Fruit fly (Drosophila melanogaster): ENCODE measurements around the gene CG7772.

CG7772 gene

dm6 chrX:17879211-17879897 lies 27.7 kb downstream of the CG7772 start (continued):
- peak in 1 of 2 experiments; percentile 38 for TF ChIP-seq bsh (GFP tag; optimal IDR thresholded peaks at IDR 0.05)
- TF ChIP-seq CG14965 (GFP tag; optimal IDR thresholded peaks at IDR 0.05; ENCODE audit: borderline replicate concordance): no peak
- no peak for TF ChIP-seq Ets97D (GFP tag; optimal IDR thresholded peaks at IDR 0.05)
- TF ChIP-seq CG10267 (tag; optimal IDR thresholded peaks at IDR 0.05): no peak
- peak; percentile 3 for TF ChIP-seq CG11504 (tag; optimal IDR thresholded peaks at IDR 0.05)
- TF ChIP-seq Eip74EF (GFP tag; optimal IDR thresholded peaks at IDR 0.05): no peak
- no peak for TF ChIP-seq cas (GFP tag; IDR thresholded peaks at IDR 0.05)
- no peak for TF ChIP-seq Bteb2 (GFP tag; optimal IDR thresholded peaks at IDR 0.05)
- TF ChIP-seq nom (GFP tag; optimal IDR thresholded peaks at IDR 0.05): peak; percentile 77

DNA sequence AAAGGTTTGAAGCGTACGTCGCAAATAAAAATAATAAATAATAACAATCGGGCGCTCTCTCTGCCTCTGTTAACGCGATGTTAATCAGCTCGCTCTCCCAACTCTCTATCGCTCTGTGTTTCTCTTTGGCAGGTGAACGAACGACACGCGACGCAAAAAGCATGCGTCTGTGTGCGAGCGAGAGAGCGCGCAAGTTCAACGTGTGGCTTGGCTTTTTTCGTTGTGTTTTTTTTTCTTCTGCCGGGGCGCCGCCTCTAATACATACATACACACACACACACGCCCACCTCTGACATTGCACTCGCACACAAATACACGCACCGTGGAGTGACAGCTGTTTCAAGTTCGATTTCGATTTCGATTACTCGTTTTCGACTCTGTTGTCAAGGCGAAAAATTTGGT lies 28.4 kb downstream of the CG7772 start:
- TF ChIP-seq CG14050 (GFP tag; IDR thresholded peaks at IDR 0.05): no peak
- TF ChIP-seq Neu2 (GFP tag; optimal IDR thresholded peaks at IDR 0.05; ENCODE audit: borderline replicate concordance): no peak
- TF ChIP-seq shn (GFP tag; optimal IDR thresholded peaks at IDR 0.05): no peak
- no peak for TF ChIP-seq Ets97D (GFP tag; optimal IDR thresholded peaks at IDR 0.05)
- no peak for TF ChIP-seq sens-2 (GFP tag; IDR thresholded peaks at IDR 0.05)
- no peak for TF ChIP-seq Lhr (GFP tag; optimal IDR thresholded peaks at IDR 0.05)
- TF ChIP-seq Rx (GFP tag; IDR thresholded peaks at IDR 0.05): no peak
- TF ChIP-seq Med (GFP tag): peak; percentile 54
- no peak for TF ChIP-seq insv (GFP tag; optimal IDR thresholded peaks at IDR 0.05)
- peak; percentile 79 for TF ChIP-seq sr (GFP tag; IDR thresholded peaks at IDR 0.05)
- peak; percentile 27 for TF ChIP-seq stwl (tag; optimal IDR thresholded peaks at IDR 0.05)
- TF ChIP-seq Doc3 (GFP tag; IDR thresholded peaks at IDR 0.05; ENCODE audit: partially characterized antibody): no peak
- no peak for TF ChIP-seq CG10654 (GFP tag; optimal IDR thresholded peaks at IDR 0.05)
- no peak for TF ChIP-seq salm (tag; optimal IDR thresholded peaks at IDR 0.05)
- TF ChIP-seq CG12769 (tag; optimal IDR thresholded peaks at IDR 0.05): peak; percentile 16
- TF ChIP-seq vvl (GFP tag; IDR thresholded peaks at IDR 0.05): no peak
- TF ChIP-seq Hmr (GFP tag; optimal IDR thresholded peaks at IDR 0.05): no peak
- TF ChIP-seq Fer2 (tag; optimal IDR thresholded peaks at IDR 0.05): no peak
- TF ChIP-seq yki (optimal IDR thresholded peaks at IDR 0.05): peak; percentile 67
- peak; percentile 25 for TF ChIP-seq CG9727 (GFP tag; optimal IDR thresholded peaks at IDR 0.05)
- TF ChIP-seq BtbVII (GFP tag; optimal IDR thresholded peaks at IDR 0.05): no peak
- TF ChIP-seq CG4424 (GFP tag; optimal IDR thresholded peaks at IDR 0.05): no peak
- peak; percentile 10; the same call in 1 of the 4 replicates for TF ChIP-seq Dll (GFP tag; IDR thresholded peaks at IDR 0.05; ENCODE audit: partially characterized antibody)
- TF ChIP-seq CG12942 (GFP tag; optimal IDR thresholded peaks at IDR 0.05): no peak
- 0 out of 2 replicates have a peak, but pooled peaks have one; percentile 33 for TF ChIP-seq sna (GFP tag; IDR thresholded peaks at IDR 0.05; ENCODE audit: partially characterized antibody)
- TF ChIP-seq Mrtf (GFP tag; IDR thresholded peaks at IDR 0.05): no peak
- TF ChIP-seq CG10267 (tag; optimal IDR thresholded peaks at IDR 0.05): no peak
- no peak for TF ChIP-seq CG34422 (GFP tag; IDR thresholded peaks at IDR 0.05)
- no peak; the same call in 1 of the 2 replicates for TF ChIP-seq chm (GFP tag; IDR thresholded peaks at IDR 0.05)
- TF ChIP-seq CG11696 (GFP tag; IDR thresholded peaks at IDR 0.05): no peak
- no peak for TF ChIP-seq Poxn (GFP tag; IDR thresholded peaks at IDR 0.05)
- no peak for TF ChIP-seq Xrp1 (GFP tag; IDR thresholded peaks at IDR 0.05)
- no peak for TF ChIP-seq CG2712 (tag; optimal IDR thresholded peaks at IDR 0.05)
- no peak for TF ChIP-seq CG4328 (GFP tag; optimal IDR thresholded peaks at IDR 0.05)
- peak; percentile 25; the same call in 1 of the 2 replicates for TF ChIP-seq E2f2 (GFP tag; IDR thresholded peaks at IDR 0.05)
- TF ChIP-seq otp (GFP tag; IDR thresholded peaks at IDR 0.05): no peak
- no peak; the same call in 2 of the 3 replicates for TF ChIP-seq CG6791 (GFP tag; IDR thresholded peaks at IDR 0.05; ENCODE audit: partially characterized antibody)
- TF ChIP-seq ERR (GFP tag; optimal IDR thresholded peaks at IDR 0.05): no peak
- TF ChIP-seq repo (GFP tag; optimal IDR thresholded peaks at IDR 0.05): no peak
- no peak for TF ChIP-seq CG10209 (GFP tag; optimal IDR thresholded peaks at IDR 0.05)
- no peak for TF ChIP-seq caup (GFP tag; optimal IDR thresholded peaks at IDR 0.05; ENCODE audit: severe bottlenecking)

Measured in whole organism, embryonic.